Fruit fly (Drosophila melanogaster): Measurements from ENCODE around the gene t-cup.

The t-cup gene

dm6 chr2L:12513866-12514361 is 16.8 kb upstream of the t-cup start (continued):
- TF ChIP-seq sd (tag; optimal IDR thresholded peaks at IDR 0.05): peak; percentile 19
- TF ChIP-seq chinmo (GFP tag; IDR thresholded peaks at IDR 0.05; ENCODE audit: partially characterized antibody): peak; percentile 90; the same call in 2 of the 4 replicates

dm6 chr2L:12512520-12512919 is 15.4 kb upstream of the t-cup start:
- TF ChIP-seq Med (GFP tag): peak; percentile 55
- TF ChIP-seq CG32532 (GFP tag; IDR thresholded peaks at IDR 0.05): 0 out of 2 replicates have a peak, but pooled peaks have one; percentile 17
- TF ChIP-seq CG2199 (GFP tag; IDR thresholded peaks at IDR 0.05): peak; percentile 11; the same call in 1 of the 3 replicates
- no peak for TF ChIP-seq E2f2 (GFP tag; IDR thresholded peaks at IDR 0.05)
- peak; percentile 56 for TF ChIP-seq Deaf1 (tag; optimal IDR thresholded peaks at IDR 0.05)
- TF ChIP-seq phol (tag; optimal IDR thresholded peaks at IDR 0.05): peak; percentile 10
- TF ChIP-seq crol (GFP tag; IDR thresholded peaks at IDR 0.05): peak; percentile 77
- TF ChIP-seq CG14014 (GFP tag; IDR thresholded peaks at IDR 0.05): no peak
- TF ChIP-seq CG8290 (GFP tag; optimal IDR thresholded peaks at IDR 0.05): no peak
- peak in 1 of 2 experiments; percentile 25 for TF ChIP-seq CG8290 (tag; optimal IDR thresholded peaks at IDR 0.05)
- TF ChIP-seq CG7271 (tag; optimal IDR thresholded peaks at IDR 0.05): no peak
- peak; percentile 4 for TF ChIP-seq lab (GFP tag; optimal IDR thresholded peaks at IDR 0.05)

dm6 chr2L:12509458-12509857 is 12.3 kb upstream of the t-cup start:
- no peak for TF ChIP-seq CG10959 (GFP tag; IDR thresholded peaks at IDR 0.05)
- no peak for TF ChIP-seq CG18764 (GFP tag; optimal IDR thresholded peaks at IDR 0.05)
- TF ChIP-seq lab (GFP tag; optimal IDR thresholded peaks at IDR 0.05): peak; percentile 36
- TF ChIP-seq Hmr (GFP tag; optimal IDR thresholded peaks at IDR 0.05): peak; percentile 30
- no peak for TF ChIP-seq NK7.1 (GFP tag; optimal IDR thresholded peaks at IDR 0.05)
- TF ChIP-seq Deaf1 (tag; optimal IDR thresholded peaks at IDR 0.05): no peak
- no peak for TF ChIP-seq ash1 (GFP tag; optimal IDR thresholded peaks at IDR 0.05)
- peak; percentile 73; the same call in 2 of the 3 replicates for TF ChIP-seq ci (GFP tag; IDR thresholded peaks at IDR 0.05)
- TF ChIP-seq CG2129 (GFP tag; IDR thresholded peaks at IDR 0.05; ENCODE audit: partially characterized antibody): no peak
- no peak for TF ChIP-seq rib (GFP tag; IDR thresholded peaks at IDR 0.05)
- TF ChIP-seq fd96Cb (tag; optimal IDR thresholded peaks at IDR 0.05): no peak
- peak; percentile 64 for TF ChIP-seq stc (GFP tag; IDR thresholded peaks at IDR 0.05)
- TF ChIP-seq CG17568 (GFP tag; optimal IDR thresholded peaks at IDR 0.05): peak; percentile 37
- TF ChIP-seq Dref (GFP tag; IDR thresholded peaks at IDR 0.05): no peak
- TF ChIP-seq CG2875 (GFP tag; optimal IDR thresholded peaks at IDR 0.05): peak; percentile 47
- peak; percentile 42; the same call in 1 of the 2 replicates for TF ChIP-seq ranshi (GFP tag; IDR thresholded peaks at IDR 0.05)
- TF ChIP-seq BtbVII (GFP tag; optimal IDR thresholded peaks at IDR 0.05): peak; percentile 29
- peak; percentile 48 for TF ChIP-seq CG7987 (GFP tag; optimal IDR thresholded peaks at IDR 0.05)
- TF ChIP-seq Nf-YA (GFP tag; IDR thresholded peaks at IDR 0.05): peak; percentile 36; the same call in 1 of the 2 replicates
- peak; percentile 21; the same call in 1 of the 3 replicates for TF ChIP-seq so (GFP tag; IDR thresholded peaks at IDR 0.05)
- TF ChIP-seq Scr (GFP tag; IDR thresholded peaks at IDR 0.05; ENCODE audit: partially characterized antibody): no peak
- no peak for TF ChIP-seq Lpt (GFP tag; optimal IDR thresholded peaks at IDR 0.05)
- TF ChIP-seq dmrt99B (tag; optimal IDR thresholded peaks at IDR 0.05): peak; percentile 28
- no peak for TF ChIP-seq ssp (GFP tag; IDR thresholded peaks at IDR 0.05)
- TF ChIP-seq CG8290 (GFP tag; optimal IDR thresholded peaks at IDR 0.05): no peak
- peak in 1 of 2 experiments; percentile 32 for TF ChIP-seq CG8290 (tag; optimal IDR thresholded peaks at IDR 0.05)
- TF ChIP-seq Fer3 (tag; optimal IDR thresholded peaks at IDR 0.05): peak; percentile 23
- peak; percentile 8 for TF ChIP-seq caup (GFP tag; optimal IDR thresholded peaks at IDR 0.05; ENCODE audit: severe bottlenecking)
- peak; percentile 34 for TF ChIP-seq CG18599 (GFP tag; optimal IDR thresholded peaks at IDR 0.05)
- peak; percentile 12 for TF ChIP-seq CG1529 (GFP tag; optimal IDR thresholded peaks at IDR 0.05)
- TF ChIP-seq CG13775 (GFP tag; optimal IDR thresholded peaks at IDR 0.05): no peak
- peak; percentile 21 for TF ChIP-seq HHEX (GFP tag; optimal IDR thresholded peaks at IDR 0.05)
- TF ChIP-seq CG12071 (GFP tag; optimal IDR thresholded peaks at IDR 0.05): peak; percentile 64
- peak; percentile 18 for TF ChIP-seq CG15011 (GFP tag; optimal IDR thresholded peaks at IDR 0.05)
- TF ChIP-seq unpg (GFP tag; optimal IDR thresholded peaks at IDR 0.05): peak; percentile 13
- peak; percentile 18 for TF ChIP-seq CG13424 (tag; optimal IDR thresholded peaks at IDR 0.05)
